Fruit fly (Drosophila melanogaster): ENCODE results near the gene CG16956.

- TF ChIP-seq Pif1A (GFP tag; optimal IDR thresholded peaks at IDR 0.05) (no peak), CG10348 (GFP tag; IDR thresholded peaks at IDR 0.05) (no peak), CG14655 (GFP tag; optimal IDR thresholded peaks at IDR 0.05) (no peak), CG9948 (tag; optimal IDR thresholded peaks at IDR 0.05) (no peak)
These were observed 2.8 kb downstream of the CG16956 start, which contains the start of gene Vm34Ca for dm6 chr2L:13411566-13411965.
